Worm (Caenorhabditis elegans): ENCODE data around the gene polh-1.

DNA sequence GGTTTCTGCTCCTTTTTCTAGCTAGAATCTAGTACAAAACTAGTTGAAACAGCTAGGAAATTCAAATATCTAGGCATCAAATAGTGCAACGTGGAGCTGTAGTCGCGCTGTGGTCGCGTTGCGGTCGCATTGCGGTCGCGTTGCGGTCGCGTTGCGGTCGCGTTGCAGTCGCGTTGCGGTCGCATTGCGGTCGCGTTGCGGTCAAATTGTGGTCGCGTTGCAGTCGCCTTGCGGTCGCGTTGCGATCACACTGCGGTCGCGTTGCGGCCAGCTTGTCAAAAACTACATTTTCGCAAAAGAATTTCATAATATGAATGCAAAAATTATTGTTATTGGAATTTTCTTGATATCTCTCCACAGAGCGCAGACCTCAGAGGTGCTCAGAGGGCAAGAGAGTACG, 25.9 kb upstream of the polh-1 start:
- no peak for TF ChIP-seq zag-1 (tag; optimal IDR thresholded peaks at IDR 0.05)
- TF ChIP-seq lin-13 (GFP tag; optimal IDR thresholded peaks at IDR 0.05): no peak
- no peak for TF ChIP-seq dmd-4 (tag; optimal IDR thresholded peaks at IDR 0.05)
- no peak for TF ChIP-seq unc-62 (GFP tag; optimal IDR thresholded peaks at IDR 0.05)
- no peak for TF ChIP-seq ama-1 (optimal IDR thresholded peaks at IDR 0.05)
- no peak for TF ChIP-seq F13H6.1 (tag; optimal IDR thresholded peaks at IDR 0.05)
- no peak for TF ChIP-seq ceh-82 (tag; optimal IDR thresholded peaks at IDR 0.05)
- no peak for TF ChIP-seq blmp-1 (tag; optimal IDR thresholded peaks at IDR 0.05; ENCODE audit: insufficient read depth)
- TF ChIP-seq lsy-2 (tag; optimal IDR thresholded peaks at IDR 0.05): no peak
- no peak for TF ChIP-seq nhr-77 (tag; optimal IDR thresholded peaks at IDR 0.05)

Data from whole organism, L2 larva.